Fruit fly (Drosophila melanogaster) whole organism, prepupa: Measurements from ENCODE around the gene MED17.

ENCODE experiments used
- CG10669 ChIP-seq: fragments of 200-800 bp; sonication (Bioruptor generic); optimal IDR thresholded peaks from 3 replicates; lab custom pipeline; 2018; ENCODE audit warnings: missing biosample characterization, mild to moderate bottlenecking, missing genetic modification characterization, moderate library complexity
- CG11294 ChIP-seq: fragments of 200-800 bp; sonication (Bioruptor generic); IDR thresholded peaks from 2 replicates; pipeline ENCODE4 v1.3.6; 2022; ENCODE audit warnings: missing biosample characterization, missing genetic modification characterization
- CG11762 ChIP-seq: fragments of 200-800 bp; sonication (Bioruptor generic); optimal IDR thresholded peaks from 3 replicates; lab custom pipeline; 2016; ENCODE audit warnings: missing biosample characterization, missing genetic modification characterization; ENCODE audit not compliant: insufficient read depth
- CG15336 ChIP-seq: fragments of 200-800 bp; sonication (Bioruptor generic); IDR thresholded peaks from 2 replicates; pipeline ENCODE4 v1.3.6; 2022; ENCODE audit warnings: missing biosample characterization, missing genetic modification characterization
- CG1621 ChIP-seq: fragments of 200-800 bp; sonication (Bioruptor generic); optimal IDR thresholded peaks from 3 replicates; lab custom pipeline; 2018; ENCODE audit warnings: missing biosample characterization, mild to moderate bottlenecking, missing genetic modification characterization
- CG16779 ChIP-seq: fragments of 200-800 bp; sonication (Bioruptor generic); optimal IDR thresholded peaks from 3 replicates; lab custom pipeline; 2017; ENCODE audit warnings: missing biosample characterization, mild to moderate bottlenecking, missing genetic modification characterization
- CG3032 ChIP-seq: fragments of 200-800 bp; optimal IDR thresholded peaks from 2 replicates; lab custom pipeline; 2019; ENCODE audit warnings: missing biosample characterization, mild to moderate bottlenecking, missing genetic modification characterization, moderate library complexity
- CG31627 ChIP-seq: fragments of 200-800 bp; sonication (Bioruptor generic); optimal IDR thresholded peaks from 3 replicates; lab custom pipeline; 2016; ENCODE audit warnings: missing biosample characterization, missing genetic modification characterization
- CG32006 ChIP-seq: fragments of 200-800 bp; sonication (Bioruptor generic); optimal IDR thresholded peaks from 3 replicates; lab custom pipeline; 2017; ENCODE audit warnings: missing biosample characterization, mild to moderate bottlenecking, missing genetic modification characterization
- CG34406 ChIP-seq: fragments of 200-800 bp; sonication (Bioruptor generic); optimal IDR thresholded peaks from 3 replicates; lab custom pipeline; 2016; ENCODE audit warnings: missing biosample characterization, missing genetic modification characterization
- CG6163 ChIP-seq: fragments of 200-800 bp; sonication (Bioruptor generic); IDR thresholded peaks from 3 replicates; pipeline ENCODE4 v1.3.6; 2022; ENCODE audit warnings: missing biosample characterization, missing genetic modification characterization
- CG6276 ChIP-seq: fragments of 200-800 bp; sonication (Bioruptor generic); optimal IDR thresholded peaks from 2 replicates; lab custom pipeline; 2017; ENCODE audit warnings: missing biosample characterization, mild to moderate bottlenecking, missing genetic modification characterization
- CG6792 ChIP-seq: fragments of 200-800 bp; sonication (Bioruptor generic); optimal IDR thresholded peaks from 3 replicates; lab custom pipeline; 2016; ENCODE audit warnings: missing biosample characterization, missing genetic modification characterization
- CG6854 ChIP-seq: fragments of 200-800 bp; sonication (Bioruptor generic); optimal IDR thresholded peaks from 2 replicates; lab custom pipeline; 2017; ENCODE audit warnings: missing biosample characterization, mild to moderate bottlenecking, missing genetic modification characterization
- CG7368 ChIP-seq: fragments of 200-800 bp; sonication (Bioruptor generic); optimal IDR thresholded peaks from 3 replicates; lab custom pipeline; 2016; ENCODE audit warnings: missing biosample characterization, missing genetic modification characterization
- CG8119 ChIP-seq: fragments of 200-800 bp; sonication (Bioruptor generic); IDR thresholded peaks from 3 replicates; pipeline ENCODE4 v1.3.6; 2022; ENCODE audit warnings: missing biosample characterization, missing genetic modification characterization
- CG8319 ChIP-seq: fragments of 200-800 bp; sonication (Bioruptor generic); optimal IDR thresholded peaks from 3 replicates; lab custom pipeline; 2016; ENCODE audit warnings: missing biosample characterization, missing genetic modification characterization
- CG8632 ChIP-seq: fragments of 200-800 bp; sonication (Bioruptor generic); optimal IDR thresholded peaks from 3 replicates; lab custom pipeline; 2016; ENCODE audit warnings: missing biosample characterization, missing genetic modification characterization
- CG9139 ChIP-seq: fragments of 200-800 bp; sonication (Bioruptor generic); optimal IDR thresholded peaks from 3 replicates; lab custom pipeline; 2017; ENCODE audit warnings: missing biosample characterization, mild to moderate bottlenecking, missing genetic modification characterization
- Eip75B ChIP-seq: fragments of 200-800 bp; sonication (Bioruptor generic); optimal IDR thresholded peaks from 3 replicates; lab custom pipeline; 2016; ENCODE audit warnings: missing biosample characterization, missing genetic modification characterization
- Eip78C ChIP-seq: fragments of 200-800 bp; sonication (Bioruptor generic); peaks from one replicate; lab custom pipeline; 2016; ENCODE audit warnings: missing biosample characterization, missing genetic modification characterization
- Eip93F ChIP-seq: fragments of 200-800 bp; sonication (Bioruptor generic); optimal IDR thresholded peaks from 2 replicates; lab custom pipeline; 2016; ENCODE audit warnings: missing biosample characterization, mild to moderate bottlenecking, missing genetic modification characterization
- Hr4 ChIP-seq: fragments of 200-800 bp; sonication (Bioruptor generic); optimal IDR thresholded peaks from 3 replicates; lab custom pipeline; 2016; ENCODE audit warnings: missing biosample characterization, missing genetic modification characterization
- Met ChIP-seq: fragments of 200-800 bp; sonication (Bioruptor generic); optimal IDR thresholded peaks from 3 replicates; lab custom pipeline; 2016; ENCODE audit warnings: missing biosample characterization, missing genetic modification characterization
- OdsH ChIP-seq: fragments of 200-800 bp; sonication (Bioruptor generic); optimal IDR thresholded peaks from 3 replicates; lab custom pipeline; 2016; ENCODE audit warnings: missing biosample characterization, missing genetic modification characterization
- Smox ChIP-seq: fragments of 200-800 bp; sonication (Bioruptor generic); optimal IDR thresholded peaks from 3 replicates; lab custom pipeline; 2016; ENCODE audit warnings: missing biosample characterization, missing genetic modification characterization
- Sox102F ChIP-seq: fragments of 200-800 bp; sonication (Bioruptor generic); optimal IDR thresholded peaks from 2 replicates; lab custom pipeline; 2016; ENCODE audit warnings: missing biosample characterization, mild to moderate bottlenecking, missing genetic modification characterization
- Sox14 ChIP-seq: fragments of 200-800 bp; sonication (Bioruptor generic); optimal IDR thresholded peaks from 3 replicates; lab custom pipeline; 2016; ENCODE audit warnings: missing biosample characterization, missing genetic modification characterization
- Sox15 ChIP-seq: fragments of 200-800 bp; sonication (Bioruptor generic); optimal IDR thresholded peaks from 3 replicates; lab custom pipeline; 2016; ENCODE audit warnings: missing biosample characterization, missing genetic modification characterization
- achi ChIP-seq: fragments of 200-800 bp; sonication (Bioruptor generic); optimal IDR thresholded peaks from 3 replicates; lab custom pipeline; 2016; ENCODE audit warnings: missing biosample characterization, missing genetic modification characterization
- dac ChIP-seq: fragments of 200-800 bp; sonication (Bioruptor generic); optimal IDR thresholded peaks from 2 replicates; lab custom pipeline; 2017; ENCODE audit warnings: missing biosample characterization, mild to moderate bottlenecking, missing genetic modification characterization
- dsx ChIP-seq: fragments of 200-800 bp; optimal IDR thresholded peaks from 3 replicates; lab custom pipeline; 2019; ENCODE audit warnings: missing biosample characterization, mild to moderate bottlenecking, missing genetic modification characterization, moderate library complexity; ENCODE audit not compliant: poor library complexity, severe bottlenecking
- fd59A ChIP-seq: fragments of 200-800 bp; sonication (Bioruptor generic); optimal IDR thresholded peaks from 2 replicates; lab custom pipeline; 2017; ENCODE audit warnings: missing biosample characterization, mild to moderate bottlenecking, missing genetic modification characterization, missing genetic modification reagents
- fd85E ChIP-seq: fragments of 200-800 bp; sonication (Bioruptor generic); optimal IDR thresholded peaks from 3 replicates; lab custom pipeline; 2016; ENCODE audit warnings: missing biosample characterization, missing genetic modification characterization
- fkh ChIP-seq: fragments of 200-800 bp; sonication (Bioruptor generic); optimal IDR thresholded peaks from 3 replicates; lab custom pipeline; 2017; ENCODE audit warnings: missing biosample characterization, mild to moderate bottlenecking, missing genetic modification characterization, moderate library complexity
- lz ChIP-seq: fragments of 200-800 bp; sonication (Bioruptor generic); optimal IDR thresholded peaks from 3 replicates; lab custom pipeline; 2016; ENCODE audit warnings: missing biosample characterization, missing genetic modification characterization
- pdm3 ChIP-seq: fragments of 200-800 bp; sonication (Bioruptor generic); optimal IDR thresholded peaks from 3 replicates; lab custom pipeline; 2016; ENCODE audit warnings: missing biosample characterization, missing genetic modification characterization
- salr ChIP-seq, 2 experiments: fragments of 200-800 bp; sonication (Bioruptor generic); optimal IDR thresholded peaks; 3 replicates each; lab custom pipeline; 2016 to 2018; ENCODE audit warnings: missing biosample characterization in 2 of 2, missing genetic modification characterization in 2 of 2, mild to moderate bottlenecking in 1 of 2
- spab ChIP-seq: fragments of 200-800 bp; sonication (Bioruptor generic); optimal IDR thresholded peaks from 2 replicates; lab custom pipeline; 2017; ENCODE audit warnings: missing biosample characterization, mild to moderate bottlenecking, missing genetic modification characterization, missing genetic modification reagents
- ss ChIP-seq, 2 experiments: fragments of 200-800 bp; sonication (Bioruptor generic); optimal IDR thresholded peaks; 2 replicates in 1 of 2; 3 replicates in 1 of 2; lab custom pipeline; 2017 to 2018; ENCODE audit warnings: mild to moderate bottlenecking in 2 of 2, missing biosample characterization in 2 of 2, missing genetic modification characterization in 2 of 2, moderate library complexity in 1 of 2
- svp ChIP-seq: fragments of 200-800 bp; sonication (Bioruptor generic); peaks from one replicate; lab custom pipeline; 2016; ENCODE audit warnings: missing biosample characterization, missing genetic modification characterization
- topi ChIP-seq: fragments of 200-800 bp; sonication (Bioruptor generic); optimal IDR thresholded peaks from 3 replicates; lab custom pipeline; 2016; ENCODE audit warnings: missing biosample characterization, missing genetic modification characterization
- vri ChIP-seq: fragments of 200-800 bp; sonication (Bioruptor generic); optimal IDR thresholded peaks from 3 replicates; lab custom pipeline; 2016; ENCODE audit warnings: missing biosample characterization, mild to moderate bottlenecking, missing genetic modification characterization

The MED17 gene

DNA sequence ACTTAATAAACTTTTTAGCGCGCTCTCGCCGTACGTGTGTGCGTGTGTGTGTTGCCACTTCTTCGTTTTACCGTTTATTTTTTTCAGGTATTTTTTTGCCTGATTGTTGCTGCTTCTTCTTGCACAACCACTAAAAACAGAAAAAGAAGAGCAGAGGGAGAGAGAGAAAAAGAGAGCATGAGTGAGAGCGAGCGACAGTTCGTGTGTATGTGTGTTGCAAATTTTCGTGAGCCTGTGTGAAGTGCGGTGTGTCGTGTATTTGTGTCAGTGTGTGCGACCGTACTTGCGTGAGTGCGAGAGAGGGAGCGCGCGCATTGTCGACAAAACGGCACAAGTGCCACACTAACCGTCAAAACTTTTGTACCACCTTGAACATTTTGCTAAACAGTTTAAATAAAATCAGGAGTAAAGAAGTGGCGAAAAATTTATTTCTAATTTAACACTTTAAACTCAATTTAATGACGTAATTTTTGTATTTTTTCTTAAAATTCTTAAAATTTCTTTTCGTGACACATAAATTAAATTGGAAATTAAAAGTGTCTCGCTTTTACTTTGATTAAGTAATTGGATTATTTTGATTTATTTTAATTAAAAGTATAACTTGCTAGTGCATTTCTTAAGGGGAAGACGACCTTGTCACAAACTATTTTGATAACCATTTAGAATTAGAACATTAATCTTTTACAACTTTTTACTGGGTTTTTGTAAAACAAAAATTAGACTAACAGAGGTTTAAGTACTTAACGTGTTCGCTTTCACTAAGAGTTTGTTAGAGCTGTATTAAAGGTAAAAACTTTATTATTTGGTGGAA, 8.3 kb downstream of the MED17 start (continued):
- peak; percentile 96 for TF ChIP-seq CG6276 (GFP tag; lab: Kevin White, UChicago)
- TF ChIP-seq CG10669 (GFP tag; lab: Kevin White, UChicago): peak; percentile 65
- TF ChIP-seq CG8119 (GFP tag; lab: Robert Waterston, UW): no peak
- peak; percentile 82 for TF ChIP-seq svp
- peak; percentile 59 for TF ChIP-seq Sox14 (GFP tag; lab: Kevin White, UChicago)
- peak; percentile 58 for TF ChIP-seq OdsH (GFP tag; lab: Kevin White, UChicago)
- TF ChIP-seq salr (GFP tag; optimal IDR thresholded peaks at IDR 0.05; lab: Kevin White, UChicago): peak; percentile 64 to 75
- peak; percentile 54 for TF ChIP-seq lz
- peak; percentile 55 for TF ChIP-seq dac (GFP tag; lab: Kevin White, UChicago)
- peak; percentile 25 for TF ChIP-seq CG6792 (GFP tag; lab: Kevin White, UChicago)
- peak; percentile 77 for TF ChIP-seq Eip93F (GFP tag; lab: Kevin White, UChicago)
- TF ChIP-seq Sox15: peak; percentile 49
- peak; percentile 57 for TF ChIP-seq achi (GFP tag; lab: Kevin White, UChicago)
- peak; percentile 34 for TF ChIP-seq fd59A (GFP tag; lab: Kevin White, UChicago)
- TF ChIP-seq Eip75B: peak; percentile 42
- TF ChIP-seq CG6854 (GFP tag; lab: Kevin White, UChicago): peak; percentile 86
- no peak for TF ChIP-seq CG11294 (GFP tag; lab: Robert Waterston, UW)
- TF ChIP-seq Met (GFP tag; lab: Kevin White, UChicago): peak; percentile 62
- TF ChIP-seq, all 60 proteins: peak for 51

DNA sequence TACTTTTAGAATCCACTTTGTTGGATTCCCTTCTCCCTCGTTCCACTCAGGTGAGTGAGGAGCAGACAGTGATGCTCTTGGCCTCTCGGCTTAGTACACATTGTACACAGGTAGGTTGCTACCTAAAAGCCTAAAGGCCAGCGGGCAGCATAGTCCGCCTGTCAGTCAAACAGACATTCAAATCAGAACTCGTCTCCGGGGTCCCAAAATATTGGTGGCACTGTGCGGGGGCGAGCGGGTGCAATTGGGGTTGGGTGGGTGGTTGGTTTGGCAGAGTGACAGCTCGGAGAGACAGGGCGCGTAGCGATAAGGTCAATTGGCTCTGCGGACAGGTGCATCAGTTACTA, 8.9 kb downstream of the MED17 start:
- no peak for TF ChIP-seq CG7368 (GFP tag; lab: Kevin White, UChicago)
- no peak for TF ChIP-seq Eip75B
- TF ChIP-seq CG3032 (tag; lab: Kevin White, UChicago): no peak
- TF ChIP-seq Eip93F (GFP tag; lab: Kevin White, UChicago): no peak
- TF ChIP-seq CG8319 (GFP tag; lab: Kevin White, UChicago): no peak
- no peak for TF ChIP-seq CG15336 (GFP tag; lab: Robert Waterston, UW)
- TF ChIP-seq CG8119 (GFP tag; lab: Robert Waterston, UW): no peak
- TF ChIP-seq Hr4: no peak
- TF ChIP-seq, all 60 proteins: peak for 0

DNA sequence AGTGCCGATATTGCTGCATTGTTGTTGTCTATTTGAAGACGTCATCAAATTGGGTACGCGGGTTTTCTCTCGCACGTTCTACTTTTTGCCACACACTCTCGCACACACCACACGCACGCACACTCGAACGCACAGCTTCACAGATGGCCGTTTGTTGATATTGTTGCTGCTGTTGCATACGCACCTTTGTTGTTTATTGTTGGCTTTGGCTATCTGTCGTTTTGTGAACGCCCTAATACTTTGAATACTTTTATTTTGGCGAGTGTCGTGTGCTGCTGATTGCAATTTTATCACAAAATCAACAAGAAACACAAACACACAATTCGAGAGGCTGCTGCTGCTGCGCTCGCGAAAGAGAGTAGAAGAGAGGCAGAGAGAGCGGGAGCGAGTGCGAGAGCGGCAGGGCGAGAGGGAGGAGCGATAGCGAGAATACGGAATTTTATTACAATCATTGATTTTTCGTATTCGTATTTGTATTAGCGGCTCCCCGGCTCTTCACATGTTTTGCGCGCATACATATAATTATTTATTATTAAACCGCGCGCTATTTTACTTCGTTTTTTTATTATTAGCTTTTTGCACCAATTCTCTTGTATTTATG, 9.7 kb downstream of the MED17 start:
- TF ChIP-seq CG10669 (GFP tag; lab: Kevin White, UChicago) (no peak), CG6792 (GFP tag; lab: Kevin White, UChicago) (peak; percentile 39), topi (GFP tag; lab: Kevin White, UChicago) (peak; percentile 17), dsx (GFP tag; lab: Kevin White, UChicago) (peak; percentile 57), CG3032 (tag; lab: Kevin White, UChicago) (peak; percentile 12), CG31627 (GFP tag; lab: Kevin White, UChicago) (no peak), Eip93F (GFP tag; lab: Kevin White, UChicago) (no peak), CG15336 (GFP tag; lab: Robert Waterston, UW) (no peak), fkh (GFP tag; lab: Kevin White, UChicago) (peak; percentile 97), CG8632 (GFP tag; lab: Kevin White, UChicago) (peak; percentile 45), Met (GFP tag; lab: Kevin White, UChicago) (peak; percentile 44), Eip78C (peak; percentile 72), CG32006 (GFP tag; lab: Kevin White, UChicago) (peak; percentile 23), CG9139 (GFP tag; lab: Kevin White, UChicago) (peak; percentile 37), ss (GFP tag; optimal IDR thresholded peaks at IDR 0.05; lab: Kevin White, UChicago) (peak; percentile 24 to 43), CG34406 (GFP tag; lab: Kevin White, UChicago) (peak; percentile 41), pdm3 (GFP tag; lab: Kevin White, UChicago) (peak; percentile 5), Sox102F (GFP tag; lab: Kevin White, UChicago) (peak; percentile 56), vri (GFP tag; lab: Kevin White, UChicago) (peak; percentile 80), CG6276 (GFP tag; lab: Kevin White, UChicago) (peak; percentile 96), CG16779 (tag; lab: Kevin White, UChicago) (peak; percentile 38), salr (GFP tag; optimal IDR thresholded peaks at IDR 0.05; lab: Kevin White, UChicago) (no peak), CG1621 (tag; lab: Kevin White, UChicago) (peak; percentile 50), CG11762 (peak; percentile 27), Hr4 (peak; percentile 23), spab (peak; percentile 41), fd85E (GFP tag; lab: Kevin White, UChicago) (peak; percentile 53), Eip75B (peak; percentile 40), Sox14 (GFP tag; lab: Kevin White, UChicago) (peak; percentile 6), CG6163 (no peak), CG6854 (GFP tag; lab: Kevin White, UChicago) (peak; percentile 42), Smox (GFP tag; lab: Kevin White, UChicago) (no peak)
